Fruit fly (Drosophila melanogaster) S2 (cell line): ENCODE results near the gene CG34043.

ENCODE experiments used
- CG8478 ChIP-seq: fragments of >200 bp; optimal IDR thresholded peaks from 2 replicates; lab custom pipeline; 2018
- CTCF ChIP-seq, 2 experiments: fragments of >200 bp; optimal IDR thresholded peaks; 2 replicates each; lab custom pipeline; 2018

DNA sequence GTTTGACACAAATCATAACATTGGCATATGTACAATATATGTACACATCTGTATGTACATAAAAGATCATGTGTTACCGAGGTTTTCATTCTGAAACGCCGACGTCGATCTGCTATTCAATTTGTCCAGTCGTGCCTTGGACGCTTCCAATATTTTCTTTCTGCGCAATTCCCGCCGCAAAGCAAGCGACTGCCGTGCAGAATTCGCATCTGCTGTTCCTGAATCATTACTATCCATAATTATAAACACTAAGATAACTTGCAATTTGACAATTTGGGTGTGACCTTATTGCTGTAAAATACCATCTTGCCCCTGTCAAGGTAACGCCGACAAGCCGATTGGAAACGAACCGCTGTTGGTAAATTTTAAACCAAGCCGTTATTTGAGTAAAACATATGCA is 31.1 kb upstream of the CG34043 start:
- TF ChIP-seq CG8478 (no peak), CTCF (optimal IDR thresholded peaks at IDR 0.05; lab: Kevin White, UChicago) (peak in 1 of 2 experiments; percentile 6)
